Fruit fly (Drosophila melanogaster) whole organism: ENCODE data around the gene CG7246.

Experiments
- CG8478 ChIP-seq: fragments of >200 bp; optimal IDR thresholded peaks from 2 replicates; lab custom pipeline; 2018; ENCODE audit warnings: inconsistent platforms
- Dll ChIP-seq: fragments of >200 bp; optimal IDR thresholded peaks from 2 replicates; lab custom pipeline; 2017
- EcR ChIP-seq, 2 experiments: fragments of >200 bp; optimal IDR thresholded peaks; 2 replicates each; lab custom pipeline; 2017; ENCODE audit warnings: missing biosample characterization in 2 of 2, missing genetic modification characterization in 2 of 2, missing genetic modification reagents in 2 of 2
- pan ChIP-seq: fragments of >200 bp; optimal IDR thresholded peaks from 2 replicates; lab custom pipeline; 2017
- psq ChIP-seq: fragments of >200 bp; optimal IDR thresholded peaks from 2 replicates; lab custom pipeline; 2017
- usp ChIP-seq: fragments of >200 bp; optimal IDR thresholded peaks from 2 replicates; lab custom pipeline; 2017; ENCODE audit warnings: missing biosample characterization, missing genetic modification characterization, mixed read lengths

The CG7246 gene

DNA sequence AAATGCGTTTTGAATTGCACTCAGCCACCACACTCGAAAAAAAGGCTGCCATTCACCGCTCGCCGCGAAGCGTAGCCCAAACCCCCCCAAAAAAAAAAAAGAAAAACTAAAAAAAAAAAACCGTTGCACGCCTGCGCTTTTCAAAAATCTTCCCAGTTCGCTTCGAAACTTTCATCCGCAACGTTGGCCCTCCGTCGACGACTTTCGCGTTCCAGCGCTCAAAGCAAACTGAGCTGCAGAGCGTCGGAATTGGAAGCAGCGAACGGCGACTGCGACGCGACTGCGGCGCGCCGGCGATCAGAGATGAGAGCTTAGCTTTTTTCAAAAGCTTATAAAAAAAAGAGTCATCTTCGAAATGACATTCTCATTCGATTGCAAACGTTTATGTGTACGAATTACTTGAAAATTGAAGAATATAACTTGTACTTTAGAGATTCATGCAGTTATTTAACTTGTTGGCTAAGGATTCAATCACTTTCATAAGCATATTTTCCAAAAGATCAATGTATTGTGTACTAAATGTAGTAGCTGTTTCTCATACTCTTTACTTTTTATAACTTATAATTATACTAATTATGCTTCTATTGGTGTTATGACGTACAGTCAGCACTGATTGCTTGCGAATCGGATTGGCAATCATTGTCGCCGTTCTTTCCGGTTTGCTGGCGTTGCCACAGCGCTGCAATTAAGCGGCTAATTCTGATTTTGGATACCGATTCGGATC lies 12.9 kb downstream of the CG7246 start, which contains the start of gene CG15365:
TSS of gene CG15365 (minus strand) at position 230 of the 724 bp plus-strand sequence.
- TF ChIP-seq pan (no peak), Dll (lab: Kevin White, UChicago) (no peak), usp (GFP tag; lab: Kevin White, UChicago) (no peak), CG8478 (lab: Kevin White, UChicago) (no peak), EcR (GFP tag; optimal IDR thresholded peaks at IDR 0.05; lab: Kevin White, UChicago) (no peak), psq (no peak)

DNA sequence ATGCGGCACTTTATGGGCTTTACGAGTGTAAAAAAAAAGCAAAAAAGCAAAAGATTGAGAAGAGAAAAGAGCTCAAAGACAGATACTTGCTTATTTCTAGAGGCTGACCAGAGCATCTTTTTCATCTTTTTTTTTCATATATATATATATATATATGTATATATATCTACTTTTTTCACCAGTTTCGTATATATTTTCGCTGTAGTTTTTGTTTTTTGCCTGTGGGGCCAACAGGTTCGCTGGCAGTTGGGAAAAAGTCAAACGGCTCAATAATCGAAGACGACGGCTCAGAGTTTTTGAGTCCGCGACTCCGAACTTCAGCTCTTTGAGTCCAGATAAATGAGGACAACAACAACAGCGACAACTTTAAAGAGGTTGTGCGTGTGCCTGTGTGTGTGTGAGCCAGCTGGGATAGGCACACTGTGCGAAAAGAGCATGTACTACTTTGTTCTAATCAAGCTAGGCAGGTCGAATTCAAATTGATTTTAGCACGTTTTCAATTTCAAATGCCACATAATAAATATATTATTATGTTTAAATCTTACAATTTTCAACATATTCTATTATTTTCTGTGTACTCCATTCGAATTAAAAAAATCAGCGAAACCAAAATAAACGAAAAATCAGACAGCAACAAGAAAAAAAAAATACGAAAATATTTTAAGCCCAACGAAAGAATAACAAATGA lies 13.9 kb downstream of the CG7246 start:
- TF ChIP-seq EcR (GFP tag; optimal IDR thresholded peaks at IDR 0.05; lab: Kevin White, UChicago): no peak
- TF ChIP-seq Dll (lab: Kevin White, UChicago): no peak
- no peak for TF ChIP-seq CG8478 (lab: Kevin White, UChicago)
- no peak for TF ChIP-seq usp (GFP tag; lab: Kevin White, UChicago)
- TF ChIP-seq pan: no peak
- TF ChIP-seq psq: no peak

DNA sequence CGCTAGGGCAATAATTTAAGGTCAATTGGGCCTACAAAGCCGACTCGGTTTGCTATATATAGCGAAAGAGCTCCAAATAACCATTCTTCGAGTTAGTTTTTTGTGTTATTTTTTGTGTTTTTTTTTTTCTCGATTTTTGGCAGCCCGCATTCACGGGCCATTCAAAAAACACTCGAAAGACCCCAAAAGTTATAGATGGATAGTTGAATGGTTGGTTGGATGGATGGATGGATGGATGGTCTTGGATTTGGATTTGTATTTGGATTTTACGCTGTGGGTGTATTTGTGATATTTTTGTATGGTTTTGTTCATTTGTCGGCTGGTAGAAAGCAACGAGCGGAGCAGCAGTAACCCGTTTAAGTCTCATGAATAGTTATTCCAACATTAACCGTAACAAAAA lies 16.8 kb downstream of the CG7246 start:
- TF ChIP-seq psq (no peak), usp (GFP tag; lab: Kevin White, UChicago) (no peak), pan (no peak), CG8478 (lab: Kevin White, UChicago) (no peak), EcR (GFP tag; optimal IDR thresholded peaks at IDR 0.05; lab: Kevin White, UChicago) (no peak), Dll (lab: Kevin White, UChicago) (no peak)

DNA sequence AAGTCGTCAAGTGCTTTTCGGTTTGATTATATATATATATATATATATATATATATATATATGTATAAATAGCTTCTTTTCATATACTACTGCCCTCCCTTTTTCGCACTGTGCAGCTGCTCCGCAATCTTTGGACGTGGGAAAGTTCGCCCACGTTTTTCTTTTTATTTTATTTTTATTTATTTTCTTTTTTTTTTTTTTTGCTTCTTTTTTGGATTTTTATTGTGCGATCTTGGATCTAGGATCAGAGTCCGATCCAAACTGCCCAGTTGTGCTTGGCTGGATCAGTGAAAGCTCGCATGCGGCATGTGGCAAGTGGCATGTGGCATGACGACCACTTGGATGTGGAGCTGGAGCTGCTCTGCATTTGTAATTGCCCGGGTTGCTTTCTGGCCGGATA lies 17.4 kb downstream of the CG7246 start:
- TF ChIP-seq EcR (GFP tag; optimal IDR thresholded peaks at IDR 0.05; lab: Kevin White, UChicago) (no peak), pan (no peak), CG8478 (lab: Kevin White, UChicago) (no peak), usp (GFP tag; lab: Kevin White, UChicago) (no peak), psq (no peak), Dll (lab: Kevin White, UChicago) (no peak)

DNA sequence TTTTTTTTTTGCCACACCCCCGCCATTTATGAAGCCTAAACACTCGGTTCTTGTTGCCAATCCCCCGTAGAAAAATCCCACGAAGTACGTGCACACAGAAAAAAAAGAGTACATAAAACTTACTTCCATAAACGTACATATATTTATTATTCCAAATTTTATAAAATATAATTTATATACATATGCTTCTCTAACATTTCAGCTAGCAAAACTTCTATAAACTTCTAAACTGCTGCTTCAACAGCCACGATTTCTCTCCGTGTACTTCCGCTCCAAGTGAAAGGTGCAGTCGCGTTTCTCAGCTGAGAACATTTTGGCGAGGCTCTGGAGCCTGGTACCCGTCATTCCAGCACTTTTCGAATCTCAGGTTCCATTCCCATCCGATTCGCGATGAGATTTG lies 18.2 kb downstream of the CG7246 start:
- TF ChIP-seq EcR (GFP tag; optimal IDR thresholded peaks at IDR 0.05; lab: Kevin White, UChicago) (no peak), usp (GFP tag; lab: Kevin White, UChicago) (no peak), CG8478 (lab: Kevin White, UChicago) (no peak), Dll (lab: Kevin White, UChicago) (no peak), pan (no peak), psq (no peak)

DNA sequence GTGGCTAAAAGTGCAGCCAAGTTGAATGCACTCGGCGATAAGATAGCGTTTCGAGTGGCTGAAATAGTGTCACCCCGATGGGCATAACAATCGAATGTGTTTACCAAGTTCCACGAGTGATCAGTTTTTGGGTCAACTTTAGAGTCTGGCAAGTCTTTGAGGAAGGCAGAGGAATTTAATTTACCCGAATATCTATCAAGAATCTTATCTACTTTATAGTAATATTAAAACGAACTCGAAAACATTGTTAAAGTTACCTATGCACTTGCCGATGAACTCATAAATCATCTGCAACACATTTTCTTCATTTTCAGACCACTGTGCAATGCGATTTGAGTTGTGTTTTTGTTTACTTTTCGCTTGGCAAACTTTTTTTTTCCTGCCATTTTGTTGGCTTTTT lies 19.6 kb downstream of the CG7246 start:
- TF ChIP-seq CG8478 (lab: Kevin White, UChicago) (no peak), Dll (lab: Kevin White, UChicago) (no peak), psq (no peak), EcR (GFP tag; optimal IDR thresholded peaks at IDR 0.05; lab: Kevin White, UChicago) (no peak), pan (no peak), usp (GFP tag; lab: Kevin White, UChicago) (no peak)

DNA sequence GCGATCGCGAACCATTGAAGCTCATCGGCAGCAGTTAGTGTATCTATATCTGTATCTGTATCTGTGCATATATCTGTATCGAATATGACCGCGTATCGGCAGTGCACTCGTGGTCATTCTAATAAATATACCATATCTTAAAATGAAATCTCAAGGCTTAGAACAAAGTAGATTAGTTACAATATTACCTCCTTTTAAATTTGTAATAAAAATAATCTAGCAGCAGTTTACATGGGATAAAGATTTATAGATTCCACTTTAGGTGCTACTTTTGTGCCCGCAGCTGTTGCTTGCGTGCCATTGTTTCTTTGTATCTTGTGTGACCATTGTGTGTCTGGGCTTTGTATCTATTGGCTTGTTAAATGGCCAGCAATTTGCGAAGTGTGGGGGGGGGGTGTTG lies 20.8 kb downstream of the CG7246 start:
- TF ChIP-seq psq: no peak
- no peak for TF ChIP-seq usp (GFP tag; lab: Kevin White, UChicago)
- TF ChIP-seq pan: no peak
- no peak for TF ChIP-seq Dll (lab: Kevin White, UChicago)
- TF ChIP-seq EcR (GFP tag; optimal IDR thresholded peaks at IDR 0.05; lab: Kevin White, UChicago): no peak
- no peak for TF ChIP-seq CG8478 (lab: Kevin White, UChicago)

DNA sequence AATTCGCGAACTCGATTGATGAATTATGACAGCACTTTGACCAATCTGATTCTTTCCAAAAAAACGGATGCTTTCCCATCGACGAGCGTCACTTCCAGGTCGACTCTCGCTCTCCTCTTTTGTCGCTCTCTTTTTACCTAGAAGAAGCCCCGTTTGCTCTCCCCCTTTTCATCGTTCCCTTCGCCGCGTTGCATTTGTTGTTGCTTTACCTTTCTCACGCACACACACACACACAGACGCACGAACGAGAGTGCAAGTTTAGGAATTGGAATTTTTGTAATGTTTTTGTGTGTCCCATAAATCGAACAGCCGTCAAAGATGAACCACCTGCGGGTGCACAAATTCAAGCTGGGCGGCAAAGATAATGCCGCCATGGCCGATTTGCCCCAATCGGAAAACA lies 31.9 kb downstream of the CG7246 start:
- no peak for TF ChIP-seq CG8478 (lab: Kevin White, UChicago)
- no peak for TF ChIP-seq psq
- no peak for TF ChIP-seq usp (GFP tag; lab: Kevin White, UChicago)
- no peak for TF ChIP-seq EcR (GFP tag; optimal IDR thresholded peaks at IDR 0.05; lab: Kevin White, UChicago)
- no peak for TF ChIP-seq pan
- no peak for TF ChIP-seq Dll (lab: Kevin White, UChicago)

DNA sequence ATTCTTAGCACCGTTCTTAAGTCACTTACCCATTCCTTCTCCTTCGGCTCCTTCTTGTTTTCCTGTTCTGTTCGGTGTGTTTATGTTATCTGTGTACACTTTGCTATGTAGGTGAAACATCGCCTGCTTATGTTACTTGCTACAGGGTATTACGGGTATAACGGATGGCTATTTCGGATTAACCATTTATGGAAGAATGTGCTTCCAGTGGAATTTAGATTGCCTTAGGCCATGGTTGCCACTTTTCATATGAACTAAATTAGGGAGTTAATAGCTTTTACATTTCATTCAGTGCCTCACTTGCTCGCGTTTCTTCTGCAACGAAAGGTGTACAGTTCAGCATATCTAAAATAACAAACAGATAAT lies 32.5 kb downstream of the CG7246 start:
- TF ChIP-seq pan: no peak
- no peak for TF ChIP-seq psq
- TF ChIP-seq usp (GFP tag; lab: Kevin White, UChicago): no peak
- TF ChIP-seq EcR (GFP tag; optimal IDR thresholded peaks at IDR 0.05; lab: Kevin White, UChicago): no peak
- TF ChIP-seq Dll (lab: Kevin White, UChicago): no peak
- no peak for TF ChIP-seq CG8478 (lab: Kevin White, UChicago)

DNA sequence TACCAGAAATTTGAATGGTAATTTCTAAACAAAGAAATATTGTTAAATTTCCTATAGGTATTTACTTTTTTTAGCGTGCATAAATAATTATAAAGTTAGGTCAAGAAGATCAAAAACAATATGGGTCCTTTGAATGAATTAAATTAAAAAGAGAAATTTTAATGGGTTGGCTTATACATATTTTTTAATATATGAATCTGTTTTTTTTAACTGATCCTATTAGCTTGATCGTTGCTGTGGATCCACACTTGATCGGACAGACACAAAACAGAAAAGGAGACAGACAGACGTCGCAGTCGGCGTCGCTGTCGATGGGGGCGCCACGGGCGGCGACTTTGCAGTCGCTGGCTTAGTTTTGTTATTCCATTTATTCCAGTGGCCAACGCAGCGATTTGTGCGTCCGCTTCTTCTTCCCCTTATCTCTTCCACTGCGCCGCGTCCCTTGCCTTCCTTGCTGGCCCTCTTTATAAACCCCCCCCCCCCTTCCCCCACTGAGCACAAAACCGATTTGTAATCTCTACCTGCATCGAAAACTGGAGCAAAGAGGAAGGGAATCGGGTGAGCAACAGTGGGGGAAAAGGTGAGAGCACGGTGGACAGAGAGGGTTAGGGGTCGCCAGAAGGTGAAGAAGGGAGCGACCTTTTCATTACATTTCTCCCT lies 33.0 kb downstream of the CG7246 start:
- no peak for TF ChIP-seq Dll (lab: Kevin White, UChicago)

DNA sequence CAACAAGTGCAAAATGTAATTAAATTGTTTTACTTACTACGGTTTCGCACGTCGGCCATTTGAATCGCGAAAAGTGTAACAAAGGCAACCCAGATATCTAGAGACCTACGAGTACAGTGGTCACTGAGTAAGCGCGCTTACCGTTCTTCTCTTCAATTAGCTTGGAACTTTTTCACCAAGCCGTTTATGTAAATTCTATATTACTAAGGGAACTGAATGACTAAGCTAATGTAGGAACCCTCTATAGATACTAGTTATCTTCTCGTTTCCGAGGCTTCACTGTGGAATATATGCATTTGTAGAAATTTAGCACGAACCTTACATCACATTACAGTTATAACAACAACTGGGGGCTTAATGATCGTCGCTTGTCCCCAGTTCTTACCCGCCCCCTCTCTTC lies 33.9 kb downstream of the CG7246 start:
- no peak for TF ChIP-seq CG8478 (lab: Kevin White, UChicago)
- TF ChIP-seq Dll (lab: Kevin White, UChicago): no peak
- no peak for TF ChIP-seq pan
- no peak for TF ChIP-seq usp (GFP tag; lab: Kevin White, UChicago)
- TF ChIP-seq EcR (GFP tag; optimal IDR thresholded peaks at IDR 0.05; lab: Kevin White, UChicago): no peak

DNA sequence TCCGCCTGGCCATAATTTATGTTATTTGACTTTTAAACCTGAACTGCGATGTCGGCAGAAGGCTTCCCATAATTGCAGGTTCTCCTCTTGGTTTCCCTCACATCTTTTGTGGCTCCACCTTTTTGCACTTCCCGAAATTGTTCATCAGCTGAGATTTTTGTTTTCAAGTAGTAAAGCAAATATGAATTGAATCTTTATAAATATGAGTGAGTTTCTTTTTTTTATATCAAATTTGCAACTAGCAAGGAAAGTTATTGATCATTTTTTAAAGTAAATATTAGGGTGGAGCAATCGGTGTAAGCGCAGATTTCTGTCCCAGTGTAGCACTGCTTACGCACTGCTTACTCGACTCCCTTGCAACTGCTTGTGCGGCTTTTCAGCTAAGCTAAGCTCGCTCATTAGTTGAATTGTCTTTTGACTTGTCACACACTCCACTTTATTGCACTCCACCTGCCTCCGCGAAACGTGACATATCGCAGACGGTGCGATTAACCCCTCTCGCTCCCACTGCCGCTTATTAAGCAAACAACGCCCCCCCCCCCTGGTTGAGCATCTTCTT lies 34.4 kb downstream of the CG7246 start:
- no peak for TF ChIP-seq EcR (GFP tag; optimal IDR thresholded peaks at IDR 0.05; lab: Kevin White, UChicago)
- no peak for TF ChIP-seq psq
- TF ChIP-seq Dll (lab: Kevin White, UChicago): no peak
- no peak for TF ChIP-seq usp (GFP tag; lab: Kevin White, UChicago)
- TF ChIP-seq CG8478 (lab: Kevin White, UChicago): no peak
- TF ChIP-seq pan: no peak
